Worm (Caenorhabditis elegans): ENCODE results near the gene Y73F8A.13.

DNA sequence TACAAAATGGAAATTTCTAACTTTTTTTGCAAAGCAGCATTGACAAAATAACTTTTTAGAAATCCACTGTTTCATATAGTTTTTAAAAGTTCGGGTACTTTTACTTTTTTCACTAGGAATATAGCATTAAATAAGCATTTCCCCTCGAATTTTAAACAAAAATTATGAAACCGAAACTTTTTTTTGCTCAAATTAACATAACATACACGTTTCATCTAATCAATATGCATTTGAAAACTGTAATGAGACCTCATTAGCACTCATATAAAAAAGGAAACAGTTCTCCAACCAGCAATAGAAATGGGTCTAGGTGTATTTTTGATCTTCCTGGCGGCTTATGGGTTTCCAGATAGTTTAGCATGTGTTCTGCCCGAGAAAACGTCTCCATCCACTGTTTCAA is 18.0 kb upstream of the Y73F8A.13 start, which contains the start of gene Y73F8A.10:
- TF ChIP-seq snpc-4 (tag; optimal IDR thresholded peaks at IDR 0.05) (no peak), set-16 (GFP tag; IDR thresholded peaks at IDR 0.05) (no peak), jun-1 (tag; optimal IDR thresholded peaks at IDR 0.05) (no peak), ces-1 (GFP tag; optimal IDR thresholded peaks at IDR 0.05) (no peak), zag-1 (tag; optimal IDR thresholded peaks at IDR 0.05) (no peak), R02D3.7 (tag; optimal IDR thresholded peaks at IDR 0.05) (no peak), skn-1 (tag; optimal IDR thresholded peaks at IDR 0.05) (no peak), unc-62 (GFP tag; optimal IDR thresholded peaks at IDR 0.05 in 1 of 2) (no peak), unc-62 (tag; optimal IDR thresholded peaks at IDR 0.05) (no peak), nhr-6 (tag; optimal IDR thresholded peaks at IDR 0.05) (no peak), nhr-28 (tag; optimal IDR thresholded peaks at IDR 0.05) (no peak), nhr-41 (GFP tag; IDR thresholded peaks at IDR 0.05) (no peak)
